Fruit fly (Drosophila melanogaster): ENCODE measurements around the gene CG17361.
A peak's percentile ranks its signal among the peaks of the same experiment; 100 is the strongest.

Gene CG17361

DNA sequence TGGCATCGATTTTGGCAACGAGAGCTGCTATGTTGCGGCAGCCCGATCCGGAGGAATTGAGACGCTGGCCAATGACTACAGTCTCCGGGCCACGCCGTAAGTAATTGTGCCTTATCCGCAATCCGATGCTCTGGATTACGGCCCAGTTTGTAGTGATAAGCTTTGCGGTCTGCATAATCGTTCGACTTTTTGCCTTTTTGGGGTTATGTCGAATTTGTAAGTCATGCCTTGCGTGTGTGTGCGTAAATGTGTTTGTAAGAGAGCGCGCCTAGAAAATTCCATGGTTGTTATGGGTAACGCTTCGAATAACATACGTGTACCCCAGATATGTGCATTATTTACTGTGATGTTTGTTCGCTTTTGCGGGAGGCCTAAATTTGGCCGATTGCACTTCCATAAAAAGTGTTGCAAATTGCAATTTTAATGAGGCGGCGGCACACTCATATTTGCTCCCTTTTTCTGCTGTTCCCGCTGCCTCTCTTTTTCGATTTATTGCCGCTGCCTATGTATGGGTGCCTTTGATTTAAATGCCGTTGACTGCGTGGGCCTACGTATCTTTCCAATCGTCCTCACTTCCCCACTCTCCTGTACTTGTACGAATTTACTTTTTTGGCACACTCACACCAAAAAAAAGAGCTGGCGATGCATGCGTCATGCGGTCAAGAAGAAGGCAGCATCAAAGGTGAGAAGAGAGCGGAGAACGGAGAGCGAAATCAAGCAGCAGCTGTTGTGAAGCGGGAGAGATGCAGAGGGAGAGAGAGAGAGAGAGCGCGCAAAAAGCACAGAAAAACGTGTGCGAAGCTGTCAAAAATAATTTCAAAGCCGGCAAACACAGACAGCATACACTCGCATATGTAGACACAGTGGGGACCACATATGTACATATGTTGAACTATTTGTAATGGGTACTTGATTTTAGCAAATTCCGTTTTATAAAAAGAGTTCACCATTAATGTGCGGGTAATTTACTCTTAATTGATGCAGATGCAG is 41.0 kb downstream of the CG17361 start (continued):
- TF ChIP-seq Med (GFP tag), result peak; percentile 86
- peak; percentile 19 for TF ChIP-seq fd3F (GFP tag; optimal IDR thresholded peaks at IDR 0.05)
- TF ChIP-seq CG10543 (GFP tag; optimal IDR thresholded peaks at IDR 0.05), result peak; percentile 12
- peak; percentile 11; the same call in 1 of the 2 replicates for TF ChIP-seq Awh (GFP tag; IDR thresholded peaks at IDR 0.05)
- TF ChIP-seq Xbp1 (GFP tag; optimal IDR thresholded peaks at IDR 0.05), result peak; percentile 26
- no peak for TF ChIP-seq CG9609 (GFP tag; optimal IDR thresholded peaks at IDR 0.05)
- no peak for TF ChIP-seq CG12942 (GFP tag; optimal IDR thresholded peaks at IDR 0.05)
- peak; percentile 9 for TF ChIP-seq bab2 (GFP tag; optimal IDR thresholded peaks at IDR 0.05)
- TF ChIP-seq gt (GFP tag; IDR thresholded peaks at IDR 0.05), result no peak
- peak; percentile 80; the same call in 1 of the 2 replicates for TF ChIP-seq rib (GFP tag; IDR thresholded peaks at IDR 0.05)
- TF ChIP-seq CG14014 (GFP tag; IDR thresholded peaks at IDR 0.05), result peak; percentile 31; the same call in 1 of the 2 replicates
- TF ChIP-seq hth (optimal IDR thresholded peaks at IDR 0.05), result no peak
- TF ChIP-seq dm (GFP tag; optimal IDR thresholded peaks at IDR 0.05), result peak; percentile 41
- no peak for TF ChIP-seq en (GFP tag; optimal IDR thresholded peaks at IDR 0.05)
- TF ChIP-seq Spps (tag; optimal IDR thresholded peaks at IDR 0.05), result peak; percentile 11
- TF ChIP-seq CG6765 (GFP tag; optimal IDR thresholded peaks at IDR 0.05), result peak; percentile 2
- 0 out of 3 replicates have a peak, but pooled peaks have one; percentile 35 for TF ChIP-seq Doc3 (GFP tag; IDR thresholded peaks at IDR 0.05; ENCODE audit: partially characterized antibody)
- TF ChIP-seq grau (tag; optimal IDR thresholded peaks at IDR 0.05), result peak; percentile 81
- peak; percentile 35 for TF ChIP-seq kay (GFP tag; optimal IDR thresholded peaks at IDR 0.05)
- peak; percentile 55; the same call in 2 of the 3 replicates for TF ChIP-seq Dbx (GFP tag; IDR thresholded peaks at IDR 0.05)
